Fruit fly (Drosophila melanogaster) whole organism, embryonic: ENCODE measurements around the gene CG34125.
A peak's percentile ranks its signal among the peaks of the same experiment; 100 is the strongest.

ENCODE experiments used
- ATbp ChIP-seq: fragments of 200-800 bp; sonication (Bioruptor generic); optimal IDR thresholded peaks from 2 replicates; lab custom pipeline; 2017; ENCODE audit warnings: missing biosample characterization, mild to moderate bottlenecking, missing genetic modification characterization, missing genetic modification reagents
- B-H1 ChIP-seq: fragments of 200-800 bp; sonication (Bioruptor generic); IDR thresholded peaks from 3 replicates; pipeline ENCODE4 v1.3.6; 2022; ENCODE audit warnings: missing biosample characterization, missing genetic modification characterization
- CG10431 ChIP-seq: fragments of 200-800 bp; sonication (Bioruptor generic); optimal IDR thresholded peaks from 3 replicates; lab custom pipeline; 2018; ENCODE audit warnings: missing biosample characterization, mild to moderate bottlenecking, missing genetic modification characterization
- CG12744 ChIP-seq: fragments of 200-800 bp; sonication (Bioruptor generic); optimal IDR thresholded peaks from 2 replicates; lab custom pipeline; 2016; ENCODE audit warnings: missing biosample characterization, missing genetic modification characterization
- CG14667 ChIP-seq: fragments of 200-800 bp; sonication (Bioruptor generic); IDR thresholded peaks from 2 replicates; pipeline ENCODE4 v1.3.6; 2022; ENCODE audit warnings: missing biosample characterization, missing genetic modification characterization
- CG14710 ChIP-seq: fragments of 200-800 bp; sonication (Bioruptor generic); optimal IDR thresholded peaks from 3 replicates; lab custom pipeline; 2019; ENCODE audit warnings: missing biosample characterization, mild to moderate bottlenecking, missing genetic modification characterization, moderate library complexity
- CG1529 ChIP-seq: fragments of 200-800 bp; sonication (Bioruptor generic); optimal IDR thresholded peaks from 3 replicates; lab custom pipeline; 2018; ENCODE audit warnings: missing biosample characterization, missing genetic modification characterization
- CG15696 ChIP-seq: fragments of 200-800 bp; sonication (Bioruptor generic); optimal IDR thresholded peaks from 2 replicates; lab custom pipeline; 2019; ENCODE audit warnings: missing biosample characterization, mild to moderate bottlenecking, missing genetic modification characterization, moderate library complexity
- CG1647 ChIP-seq: fragments of 200-800 bp; sonication (Bioruptor generic); optimal IDR thresholded peaks from 3 replicates; lab custom pipeline; 2016; ENCODE audit warnings: missing biosample characterization, missing genetic modification characterization
- CG17186 ChIP-seq: fragments of 200-800 bp; sonication (Bioruptor generic); optimal IDR thresholded peaks from 3 replicates; lab custom pipeline; 2017; ENCODE audit warnings: missing biosample characterization, missing genetic modification reagents, missing genetic modification characterization
- CG1832 ChIP-seq: fragments of 200-800 bp; sonication (Bioruptor generic); optimal IDR thresholded peaks from 2 replicates; lab custom pipeline; 2017; ENCODE audit warnings: missing biosample characterization, mild to moderate bottlenecking, missing genetic modification characterization, inconsistent platforms
- CG30431 ChIP-seq: fragments of 200-800 bp; sonication (Bioruptor generic); optimal IDR thresholded peaks from 2 replicates; lab custom pipeline; 2017; ENCODE audit warnings: missing biosample characterization, missing genetic modification characterization
- CG3407 ChIP-seq: fragments of 200-800 bp; sonication (Bioruptor generic); optimal IDR thresholded peaks from 2 replicates; lab custom pipeline; 2018; ENCODE audit warnings: missing biosample characterization, mild to moderate bottlenecking, missing genetic modification characterization
- CG4854 ChIP-seq: fragments of 200-800 bp; sonication (Bioruptor generic); optimal IDR thresholded peaks from 2 replicates; lab custom pipeline; 2016; ENCODE audit warnings: missing biosample characterization, missing genetic modification characterization, inconsistent platforms
- CG6175 ChIP-seq: fragments of 200-800 bp; sonication (Bioruptor generic); IDR thresholded peaks from 3 replicates; pipeline ENCODE4 v1.3.6; 2022; ENCODE audit warnings: missing biosample characterization, missing genetic modification characterization
- CG7839 ChIP-seq: fragments of 200-800 bp; sonication (Bioruptor generic); optimal IDR thresholded peaks from 3 replicates; lab custom pipeline; 2018; ENCODE audit warnings: missing biosample characterization, mild to moderate bottlenecking, missing genetic modification characterization, moderate library complexity
- CG9797 ChIP-seq: fragments of 200-800 bp; sonication (Bioruptor generic); optimal IDR thresholded peaks from 3 replicates; lab custom pipeline; 2018; ENCODE audit warnings: missing biosample characterization, mild to moderate bottlenecking, missing genetic modification characterization
- CHES-1-like ChIP-seq: fragments of 200-800 bp; sonication (Bioruptor generic); optimal IDR thresholded peaks from 2 replicates; lab custom pipeline; 2016; ENCODE audit warnings: missing biosample characterization, missing genetic modification characterization
- D19A ChIP-seq: fragments of 200-800 bp; optimal IDR thresholded peaks from 3 replicates; lab custom pipeline; 2019; ENCODE audit warnings: missing biosample characterization, mild to moderate bottlenecking, missing genetic modification characterization, moderate library complexity
- Eip74EF ChIP-seq, 2 experiments: fragments of 200-800 bp in 1 of 2; fragments of >200 bp in 1 of 2; sonication (Bioruptor generic) in 1 of 2; optimal IDR thresholded peaks; 2 replicates each; lab custom pipeline; 2017 to 2019; ENCODE audit warnings: missing biosample characterization in 2 of 2, missing genetic modification characterization in 2 of 2, mild to moderate bottlenecking in 1 of 2, moderate library complexity in 1 of 2
- Ets65A ChIP-seq: fragments of 200-800 bp; sonication (Bioruptor generic); peaks from one replicate; lab custom pipeline; 2016; ENCODE audit warnings: missing biosample characterization, missing genetic modification characterization
- Hey ChIP-seq: fragments of 200-800 bp; sonication (Bioruptor generic); optimal IDR thresholded peaks from 3 replicates; lab custom pipeline; 2018; ENCODE audit warnings: missing biosample characterization, mild to moderate bottlenecking, missing genetic modification characterization
- Hmx ChIP-seq: fragments of 200-800 bp; sonication (Bioruptor generic); optimal IDR thresholded peaks from 2 replicates; lab custom pipeline; 2016; ENCODE audit warnings: missing biosample characterization, missing genetic modification characterization
- Hr78 ChIP-seq, 2 experiments: fragments of 200-800 bp in 1 of 2; fragments of >200 bp in 1 of 2; sonication (Bioruptor generic) in 1 of 2; optimal IDR thresholded peaks; 2 replicates each; lab custom pipeline; 2017 to 2019; ENCODE audit warnings: missing biosample characterization in 2 of 2, missing genetic modification characterization in 2 of 2, mild to moderate bottlenecking in 1 of 2, moderate library complexity in 1 of 2
- Lpt ChIP-seq: fragments of >200 bp; optimal IDR thresholded peaks from 2 replicates; lab custom pipeline; 2018; ENCODE audit warnings: missing biosample characterization, missing genetic modification characterization
- MBD-R2 ChIP-seq: fragments of 200-800 bp; sonication (Bioruptor generic); IDR thresholded peaks from 2 replicates; pipeline ENCODE4 v1.3.6; 2022; ENCODE audit warnings: missing biosample characterization, missing genetic modification characterization
- Mad ChIP-seq: fragments of 200-800 bp; sonication (Bioruptor generic); optimal IDR thresholded peaks from 2 replicates; lab custom pipeline; 2016; ENCODE audit warnings: missing biosample characterization, missing genetic modification characterization
- Optix ChIP-seq: fragments of 200-800 bp; sonication (Bioruptor generic); IDR thresholded peaks from 3 replicates; pipeline ENCODE4 v1.3.6; 2022; ENCODE audit warnings: missing biosample characterization, missing genetic modification characterization
- Scr ChIP-seq: fragments of 200-800 bp; sonication (Bioruptor generic); IDR thresholded peaks from 2 replicates; pipeline ENCODE4 v1.3.6; 2022; ENCODE audit warnings: missing biosample characterization, missing genetic modification characterization; ENCODE audit not compliant: partially characterized antibody
- Sin3A ChIP-seq: fragments of >200 bp; optimal IDR thresholded peaks from 2 replicates; lab custom pipeline; 2018
- al ChIP-seq: fragments of 200-800 bp; sonication (Bioruptor generic); IDR thresholded peaks from 2 replicates; pipeline ENCODE4 v1.3.6; 2022; ENCODE audit warnings: missing biosample characterization, missing genetic modification characterization
- ato ChIP-seq: fragments of 200-800 bp; sonication (Bioruptor generic); IDR thresholded peaks from 2 replicates; pipeline ENCODE4 v1.3.6; 2022; ENCODE audit warnings: missing biosample characterization, missing genetic modification characterization; ENCODE audit not compliant: partially characterized antibody
- bcd ChIP-seq: fragments of 200-800 bp; sonication (Bioruptor generic); optimal IDR thresholded peaks from 2 replicates; lab custom pipeline; 2017; ENCODE audit warnings: missing biosample characterization, mild to moderate bottlenecking, missing genetic modification characterization
- br ChIP-seq: fragments of >200 bp; optimal IDR thresholded peaks from 2 replicates; lab custom pipeline; 2017
- cad ChIP-seq: fragments of >200 bp; optimal IDR thresholded peaks from 2 replicates; lab custom pipeline; 2017; ENCODE audit warnings: missing biosample characterization, missing genetic modification characterization
- dmrt99B ChIP-seq: fragments of 200-800 bp; sonication (Bioruptor generic); optimal IDR thresholded peaks from 2 replicates; lab custom pipeline; 2018; ENCODE audit warnings: missing biosample characterization, mild to moderate bottlenecking, missing genetic modification characterization, moderate library complexity
- ems ChIP-seq: fragments of 200-800 bp; sonication (Bioruptor generic); optimal IDR thresholded peaks from 3 replicates; lab custom pipeline; 2016; ENCODE audit warnings: missing biosample characterization, missing genetic modification characterization
- fd96Cb ChIP-seq: fragments of 200-800 bp; sonication (Bioruptor generic); optimal IDR thresholded peaks from 2 replicates; lab custom pipeline; 2018; ENCODE audit warnings: missing biosample characterization, mild to moderate bottlenecking, missing genetic modification characterization, moderate library complexity
- gce ChIP-seq: fragments of 200-800 bp; sonication (Bioruptor generic); IDR thresholded peaks from 3 replicates; pipeline ENCODE4 v1.3.6; 2022; ENCODE audit warnings: missing biosample characterization, missing genetic modification characterization
- hbn ChIP-seq: fragments of 200-800 bp; sonication (Bioruptor generic); IDR thresholded peaks from 2 replicates; pipeline ENCODE4 v1.3.6; 2022; ENCODE audit warnings: missing biosample characterization, missing genetic modification characterization; ENCODE audit not compliant: partially characterized antibody
- ind ChIP-seq: fragments of 200-800 bp; sonication (Bioruptor generic); optimal IDR thresholded peaks from 3 replicates; lab custom pipeline; 2016; ENCODE audit warnings: missing biosample characterization, missing genetic modification characterization
- ken ChIP-seq: fragments of 200-800 bp; sonication (Bioruptor generic); IDR thresholded peaks from 3 replicates; pipeline ENCODE4 v1.3.6; 2022; ENCODE audit warnings: missing biosample characterization, missing genetic modification characterization
- knrl ChIP-seq: fragments of 200-800 bp; sonication (Bioruptor generic); IDR thresholded peaks from 3 replicates; pipeline ENCODE4 v1.3.6; 2022; ENCODE audit warnings: missing biosample characterization, missing genetic modification characterization; ENCODE audit not compliant: partially characterized antibody
- nerfin-1 ChIP-seq: fragments of 200-800 bp; sonication (Bioruptor generic); optimal IDR thresholded peaks from 3 replicates; lab custom pipeline; 2019; ENCODE audit warnings: missing biosample characterization, mild to moderate bottlenecking, missing genetic modification characterization, moderate library complexity
- nmo ChIP-seq: fragments of 200-800 bp; sonication (Bioruptor generic); optimal IDR thresholded peaks from 2 replicates; lab custom pipeline; 2018; ENCODE audit warnings: missing biosample characterization, mild to moderate bottlenecking, missing genetic modification characterization, moderate library complexity
- pros ChIP-seq: fragments of 200-800 bp; sonication (Bioruptor generic); optimal IDR thresholded peaks from 3 replicates; lab custom pipeline; 2019; ENCODE audit warnings: missing biosample characterization, mild to moderate bottlenecking, missing genetic modification characterization, moderate library complexity
- scrt ChIP-seq: fragments of 200-800 bp; sonication (Bioruptor generic); optimal IDR thresholded peaks from 2 replicates; lab custom pipeline; 2018; ENCODE audit warnings: missing biosample characterization, mild to moderate bottlenecking, missing genetic modification characterization, moderate library complexity
- sna ChIP-seq: fragments of 200-800 bp; sonication (Bioruptor generic); IDR thresholded peaks from 2 replicates; pipeline ENCODE4 v1.3.6; 2022; ENCODE audit warnings: missing biosample characterization, missing genetic modification characterization; ENCODE audit not compliant: partially characterized antibody
- tin ChIP-seq: fragments of 200-800 bp; sonication (Bioruptor generic); optimal IDR thresholded peaks from 3 replicates; lab custom pipeline; 2016; ENCODE audit warnings: missing biosample characterization, missing genetic modification characterization
- tio ChIP-seq: fragments of 200-800 bp; sonication (Bioruptor generic); optimal IDR thresholded peaks from 2 replicates; lab custom pipeline; 2017; ENCODE audit warnings: missing biosample characterization, missing genetic modification characterization, inconsistent platforms
- wor ChIP-seq: fragments of 200-800 bp; sonication (Bioruptor generic); IDR thresholded peaks from 2 replicates; pipeline ENCODE4 v1.3.6; 2022; ENCODE audit warnings: missing biosample characterization, missing genetic modification characterization

CG34125 gene

DNA sequence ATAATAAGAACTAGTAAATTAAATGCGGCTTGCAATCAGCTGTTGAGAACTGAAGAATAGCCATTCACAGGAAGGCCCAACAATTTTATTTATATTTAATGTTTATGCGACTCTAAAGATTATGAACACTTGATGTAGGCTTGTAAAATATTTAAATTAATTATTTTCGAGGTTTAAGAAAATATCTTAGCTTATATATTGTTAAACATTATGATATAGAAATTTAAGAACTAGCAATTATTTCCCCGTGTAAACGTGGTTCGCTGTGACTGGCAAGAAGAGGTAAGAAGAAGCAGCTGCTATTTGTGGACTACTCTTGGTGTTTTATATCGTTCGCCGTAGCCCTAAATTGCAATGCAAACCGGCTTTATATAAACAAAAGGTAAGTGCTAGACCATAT, 20.2 kb upstream of the CG34125 start, which contains the start of the genes mRpL24 and betaggt-I (continued):
- TF ChIP-seq nerfin-1 (peak; percentile 95), br (lab: Kevin White, UChicago) (no peak), knrl (GFP tag; lab: Robert Waterston, UW) (no peak; the same call in 2 of the 3 replicates), CHES-1-like (peak; percentile 67), CG15696 (tag; lab: Kevin White, UChicago) (peak; percentile 97), CG7839 (tag; lab: Kevin White, UChicago) (peak; percentile 97), CG6175 (GFP tag; lab: Robert Waterston, UW) (peak; percentile 92), CG1647 (peak; percentile 72), ind (peak; percentile 94), CG14710 (peak; percentile 96), CG10431 (GFP tag; lab: Kevin White, UChicago) (peak; percentile 76), CG1832 (GFP tag; lab: Kevin White, UChicago) (no peak), CG3407 (GFP tag; lab: Kevin White, UChicago) (peak; percentile 92), CG14667 (peak; percentile 93), fd96Cb (tag; lab: Kevin White, UChicago) (peak; percentile 94), ken (GFP tag; lab: Robert Waterston, UW) (peak; percentile 97), pros (GFP tag; lab: Kevin White, UChicago) (peak; percentile 29), MBD-R2 (GFP tag; lab: Robert Waterston, UW) (peak; percentile 99), ato (GFP tag; lab: Robert Waterston, UW) (no peak), tin (GFP tag; lab: Kevin White, UChicago) (peak; percentile 90), CG4854 (GFP tag; lab: Kevin White, UChicago) (peak; percentile 87), CG30431 (GFP tag; lab: Kevin White, UChicago) (peak; percentile 87), Optix (GFP tag; lab: Robert Waterston, UW) (peak; percentile 79), CG9797 (GFP tag; lab: Kevin White, UChicago) (peak; percentile 31), cad (GFP tag; lab: Kevin White, UChicago) (no peak), CG12744 (peak; percentile 78), gce (peak; percentile 96), Sin3A (peak; percentile 1), bcd (GFP tag; lab: Kevin White, UChicago) (peak; percentile 97), CG1529 (GFP tag; lab: Kevin White, UChicago) (peak; percentile 89), Lpt (GFP tag; lab: Kevin White, UChicago) (no peak), hbn (GFP tag; lab: Robert Waterston, UW) (no peak), Scr (GFP tag; lab: Robert Waterston, UW) (no peak; the same call in 1 of the 2 replicates), ems (GFP tag; lab: Kevin White, UChicago) (peak; percentile 57), Hey (tag; lab: Kevin White, UChicago) (peak; percentile 70), Hr78 (GFP tag; optimal IDR thresholded peaks at IDR 0.05; lab: Kevin White, UChicago) (no peak), nmo (GFP tag; lab: Kevin White, UChicago) (peak; percentile 99), dmrt99B (tag; lab: Kevin White, UChicago) (peak; percentile 95), wor (peak; percentile 93), Mad (GFP tag; lab: Kevin White, UChicago) (peak; percentile 90), Eip74EF (GFP tag; optimal IDR thresholded peaks at IDR 0.05; lab: Kevin White, UChicago) (peak in 1 of 2 experiments; percentile 92), ATbp (peak; percentile 89), scrt (GFP tag; lab: Kevin White, UChicago) (peak; percentile 91), al (GFP tag; lab: Robert Waterston, UW) (peak; percentile 95), sna (GFP tag; lab: Robert Waterston, UW) (0 out of 2 replicates have a peak, but pooled peaks have one; percentile 19), B-H1 (GFP tag; lab: Robert Waterston, UW) (peak; percentile 96), tio (GFP tag; lab: Kevin White, UChicago) (peak; percentile 91), D19A (tag; lab: Kevin White, UChicago) (peak; percentile 93), CG17186 (GFP tag; lab: Kevin White, UChicago) (peak; percentile 36), Ets65A (GFP tag; lab: Kevin White, UChicago) (peak; percentile 94), Hmx (GFP tag; lab: Kevin White, UChicago) (peak; percentile 80)
